Fruit fly (Drosophila melanogaster): ENCODE data around the gene Acsf2.

The Acsf2 gene

DNA sequence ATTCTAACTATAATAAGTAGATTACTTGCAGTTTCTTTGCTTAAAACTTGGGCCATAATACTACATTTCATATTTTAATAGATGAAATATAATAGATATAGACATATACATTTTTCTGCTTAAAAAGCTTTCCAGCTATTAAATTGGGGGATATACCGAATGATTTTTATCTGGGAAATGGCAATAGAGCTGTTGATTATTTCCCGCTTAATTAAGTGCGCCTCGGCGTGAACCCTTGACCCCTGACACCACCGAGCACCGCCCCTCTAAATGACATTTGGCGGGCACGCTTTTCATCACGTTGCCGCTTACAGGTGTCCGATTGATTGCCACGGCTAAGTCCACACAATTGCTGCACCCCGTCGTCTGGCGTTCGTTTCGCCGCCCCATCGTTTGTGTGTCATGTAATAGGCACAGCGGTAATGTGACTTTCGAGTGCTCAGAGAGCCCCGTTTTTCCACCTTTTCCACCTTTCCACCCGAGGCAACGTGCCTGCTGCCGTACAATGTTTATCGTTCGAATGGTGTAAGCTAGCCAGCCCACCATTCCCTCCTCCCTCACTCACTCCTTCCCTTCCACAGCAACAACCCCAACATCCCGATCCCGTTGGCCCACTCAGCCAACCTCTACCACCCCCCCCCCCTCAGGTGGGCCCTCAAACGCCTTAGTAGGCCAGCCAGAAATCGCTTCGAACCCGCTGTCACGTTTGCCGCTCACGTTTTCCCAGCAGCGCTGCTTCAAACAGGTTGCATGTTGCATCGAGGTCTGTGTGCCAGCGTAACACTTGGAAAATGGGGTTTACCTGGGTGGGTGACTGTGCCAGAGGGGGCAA lies 41.0 kb downstream of the Acsf2 start (continued):
- TF ChIP-seq Hmr (GFP tag; optimal IDR thresholded peaks at IDR 0.05): no peak
- no peak for TF ChIP-seq esg (GFP tag; conservative IDR thresholded peaks at IDR 0.05)
- TF ChIP-seq Chrac-16 (GFP tag; optimal IDR thresholded peaks at IDR 0.05): no peak
- TF ChIP-seq toy (GFP tag; IDR thresholded peaks at IDR 0.05): no peak
- peak; percentile 69 for TF ChIP-seq Blimp-1 (GFP tag; optimal IDR thresholded peaks at IDR 0.05)
- TF ChIP-seq hkb (optimal IDR thresholded peaks at IDR 0.05): no peak
- TF ChIP-seq hkb (GFP tag; IDR thresholded peaks at IDR 0.05): no peak
- no peak for TF ChIP-seq vnd (GFP tag; IDR thresholded peaks at IDR 0.05; ENCODE audit: partially characterized antibody)
- TF ChIP-seq bigmax (GFP tag; optimal IDR thresholded peaks at IDR 0.05): no peak
- no peak for TF ChIP-seq mam (GFP tag; optimal IDR thresholded peaks at IDR 0.05)
- TF ChIP-seq CG10321 (GFP tag; IDR thresholded peaks at IDR 0.05): no peak
- no peak for TF ChIP-seq CG11696 (GFP tag; IDR thresholded peaks at IDR 0.05)
- no peak for TF ChIP-seq CG7745 (tag; optimal IDR thresholded peaks at IDR 0.05)
- TF ChIP-seq gcm2 (GFP tag; optimal IDR thresholded peaks at IDR 0.05): no peak
- TF ChIP-seq sna (GFP tag; IDR thresholded peaks at IDR 0.05; ENCODE audit: partially characterized antibody): peak; percentile 35; the same call in 1 of the 2 replicates
- no peak for TF ChIP-seq Hand (GFP tag; optimal IDR thresholded peaks at IDR 0.05)
- no peak for TF ChIP-seq Dad (GFP tag; optimal IDR thresholded peaks at IDR 0.05)
- TF ChIP-seq CG5953 (GFP tag; IDR thresholded peaks at IDR 0.05): 0 out of 2 replicates have a peak, but pooled peaks have one; percentile 6
- TF ChIP-seq Hr3 (GFP tag; optimal IDR thresholded peaks at IDR 0.05): peak; percentile 10
- no peak for TF ChIP-seq YL-1 (GFP tag; optimal IDR thresholded peaks at IDR 0.05)
- peak; percentile 92 for TF ChIP-seq cwo (GFP tag; optimal IDR thresholded peaks at IDR 0.05)
- no peak for TF ChIP-seq CG11093 (GFP tag; IDR thresholded peaks at IDR 0.05)
- TF ChIP-seq ERR (GFP tag; optimal IDR thresholded peaks at IDR 0.05): no peak
- no peak for TF ChIP-seq CG34376 (GFP tag; optimal IDR thresholded peaks at IDR 0.05)
- no peak for TF ChIP-seq unpg (GFP tag; optimal IDR thresholded peaks at IDR 0.05)
- TF ChIP-seq CG33557 (GFP tag; optimal IDR thresholded peaks at IDR 0.05): no peak
- TF ChIP-seq nmo (GFP tag; optimal IDR thresholded peaks at IDR 0.05): no peak
- no peak for TF ChIP-seq ken (GFP tag; IDR thresholded peaks at IDR 0.05)
- no peak for TF ChIP-seq CG17568 (GFP tag; optimal IDR thresholded peaks at IDR 0.05)
- TF ChIP-seq NFAT (GFP tag; IDR thresholded peaks at IDR 0.05): no peak
- no peak for TF ChIP-seq lov (optimal IDR thresholded peaks at IDR 0.05)
- TF ChIP-seq lov (GFP tag; IDR thresholded peaks at IDR 0.05): no peak
- no peak for TF ChIP-seq CG17612 (GFP tag; IDR thresholded peaks at IDR 0.05)
- peak; percentile 99 for TF ChIP-seq CG5180 (GFP tag; optimal IDR thresholded peaks at IDR 0.05)
- TF ChIP-seq CG18619 (GFP tag; optimal IDR thresholded peaks at IDR 0.05): no peak
- TF ChIP-seq CG8359 (GFP tag; optimal IDR thresholded peaks at IDR 0.05; ENCODE audit: borderline replicate concordance): no peak
- no peak for TF ChIP-seq tio (GFP tag; optimal IDR thresholded peaks at IDR 0.05)
- 0 out of 2 replicates have a peak, but pooled peaks have one; percentile 4 for TF ChIP-seq slbo (GFP tag; IDR thresholded peaks at IDR 0.05)
- no peak for TF ChIP-seq emc (GFP tag; optimal IDR thresholded peaks at IDR 0.05)
- TF ChIP-seq CG11456 (GFP tag; IDR thresholded peaks at IDR 0.05): 0 out of 3 replicates have a peak, but pooled peaks have one; percentile 20
- TF ChIP-seq CG7786 (GFP tag; optimal IDR thresholded peaks at IDR 0.05): no peak
- TF ChIP-seq CG8944 (GFP tag; optimal IDR thresholded peaks at IDR 0.05): no peak
- peak in 1 of 2 experiments; percentile 77 for TF ChIP-seq Pdp1 (GFP tag; optimal IDR thresholded peaks at IDR 0.05)
- peak; percentile 81 for TF ChIP-seq CG8290 (GFP tag; optimal IDR thresholded peaks at IDR 0.05)
- TF ChIP-seq CG8290 (tag; optimal IDR thresholded peaks at IDR 0.05): peak in 1 of 2 experiments; percentile 14
- TF ChIP-seq her (GFP tag; optimal IDR thresholded peaks at IDR 0.05): no peak
- TF ChIP-seq nau (GFP tag; optimal IDR thresholded peaks at IDR 0.05): no peak
- peak; percentile 24 for TF ChIP-seq chn (GFP tag; optimal IDR thresholded peaks at IDR 0.05)
- TF ChIP-seq CG12769 (tag; optimal IDR thresholded peaks at IDR 0.05): peak; percentile 90
- no peak for TF ChIP-seq Xbp1 (GFP tag; optimal IDR thresholded peaks at IDR 0.05)

Data from whole organism, embryonic.